Fruit fly (Drosophila melanogaster): Measurements from ENCODE around the gene CG1572.

dm6 chrX:11548701-11549100 is 9.8 kb downstream of the CG1572 start:
- TF ChIP-seq dac (GFP tag; optimal IDR thresholded peaks at IDR 0.05) (peak; percentile 19), topi (GFP tag; optimal IDR thresholded peaks at IDR 0.05) (peak; percentile 30), cyc (GFP tag; optimal IDR thresholded peaks at IDR 0.05) (peak; percentile 13), CG16779 (tag; optimal IDR thresholded peaks at IDR 0.05) (peak; percentile 37)

Data from whole organism, prepupa.